Worm (Caenorhabditis elegans) whole organism, mixed stage, embryonic: ENCODE results near the gene rsa-2.

Source experiments
- ceh-83 ChIP-seq: fragments of 200-800 bp; sonication (Bioruptor generic); optimal IDR thresholded peaks from 2 replicates; lab custom pipeline; 2018; ENCODE audit warnings: mild to moderate bottlenecking, missing genetic modification characterization, missing compliant biosample characterization
- elt-3 ChIP-seq: fragments of 150-350 bp; optimal IDR thresholded peaks from 2 replicates; lab custom pipeline; 2014; ENCODE audit warnings: missing biosample characterization, missing genetic modification characterization
- lsy-2 ChIP-seq: fragments of 150-350 bp; optimal IDR thresholded peaks from 2 replicates; lab custom pipeline; 2014; ENCODE audit warnings: missing biosample characterization, missing genetic modification characterization
- pha-4 ChIP-seq: fragments of 150-350 bp; optimal IDR thresholded peaks from 2 replicates; lab custom pipeline; 2018; ENCODE audit warnings: missing biosample characterization, missing genetic modification reagents, missing genetic modification characterization

- TF ChIP-seq pha-4 (tag; lab: Kevin White, UChicago) (no peak), ceh-83 (GFP tag; lab: Kevin White, UChicago) (no peak), elt-3 (tag; lab: Kevin White, UChicago) (no peak), lsy-2 (tag; lab: Kevin White, UChicago) (no peak)
Observed at ce11 chrIII:11088187-11088586, 24.9 kb downstream of the rsa-2 start, which contains the start of gene W09D6.5.
